Worm (Caenorhabditis elegans) whole organism, L3 larva: ENCODE data around the gene spat-3.

Experiments used
- ZK546.5 ChIP-seq: sonication (generic microtip); optimal IDR thresholded peaks from 2 replicates; lab custom pipeline; 2017; ENCODE audit warnings: missing biosample characterization, missing genetic modification characterization
- aly-2 ChIP-seq: fragments of 150-350 bp; optimal IDR thresholded peaks from 2 replicates; lab custom pipeline; 2014; ENCODE audit warnings: missing biosample characterization, missing genetic modification characterization
- ceh-28 ChIP-seq: fragments of 150-350 bp; optimal IDR thresholded peaks from 2 replicates; lab custom pipeline; 2014; ENCODE audit warnings: missing biosample characterization, missing genetic modification reagents, missing genetic modification characterization
- elt-1 ChIP-seq: fragments of 150-350 bp; optimal IDR thresholded peaks from 2 replicates; lab custom pipeline; 2014; ENCODE audit warnings: missing biosample characterization, missing genetic modification characterization
- lin-39 ChIP-seq: fragments of 150-350 bp; optimal IDR thresholded peaks from 2 replicates; lab custom pipeline; 2018; ENCODE audit warnings: missing biosample characterization, missing genetic modification reagents, missing genetic modification characterization
- mdl-1 ChIP-seq: fragments of 150-350 bp; optimal IDR thresholded peaks from 2 replicates; lab custom pipeline; 2014; ENCODE audit warnings: missing biosample characterization, missing genetic modification characterization
- nhr-11 ChIP-seq: fragments of 150-350 bp; optimal IDR thresholded peaks from 2 replicates; lab custom pipeline; 2014; ENCODE audit warnings: missing biosample characterization, missing genetic modification characterization
- nhr-23 ChIP-seq: fragments of 150-350 bp; optimal IDR thresholded peaks from 2 replicates; lab custom pipeline; 2014; ENCODE audit warnings: missing biosample characterization, missing genetic modification reagents, missing genetic modification characterization
- nhr-77 ChIP-seq: fragments of 150-350 bp; optimal IDR thresholded peaks from 2 replicates; lab custom pipeline; 2014; ENCODE audit warnings: missing biosample characterization, missing genetic modification characterization
- pha-4 ChIP-seq: fragments of 150-350 bp; optimal IDR thresholded peaks from 2 replicates; lab custom pipeline; 2014; ENCODE audit warnings: missing biosample characterization, missing genetic modification reagents, missing genetic modification characterization
- skn-1 ChIP-seq: fragments of 150-350 bp; optimal IDR thresholded peaks from 2 replicates; lab custom pipeline; 2014; ENCODE audit warnings: missing biosample characterization, missing genetic modification characterization
- snpc-4 ChIP-seq: fragments of 150-350 bp; optimal IDR thresholded peaks from 2 replicates; lab custom pipeline; 2014; ENCODE audit warnings: missing biosample characterization, missing genetic modification characterization
- ztf-11 ChIP-seq: fragments of 150-350 bp; optimal IDR thresholded peaks from 2 replicates; lab custom pipeline; 2014; ENCODE audit warnings: missing biosample characterization, missing genetic modification characterization

- no peak for TF ChIP-seq ceh-28 (tag; lab: Kevin White, UChicago)
- TF ChIP-seq nhr-11 (tag; lab: Kevin White, UChicago), result no peak
- TF ChIP-seq lin-39, result no peak
- no peak for TF ChIP-seq nhr-23 (tag; lab: Kevin White, UChicago)
- TF ChIP-seq skn-1, result no peak
- TF ChIP-seq elt-1 (tag; lab: Kevin White, UChicago), result no peak
- no peak for TF ChIP-seq ztf-11
- TF ChIP-seq snpc-4 (tag; lab: Kevin White, UChicago), result no peak
- no peak for TF ChIP-seq pha-4 (tag; lab: Kevin White, UChicago)
- TF ChIP-seq nhr-77, result no peak
- no peak for TF ChIP-seq mdl-1 (tag; lab: Kevin White, UChicago)
- TF ChIP-seq ZK546.5, result no peak
- TF ChIP-seq aly-2 (tag; lab: Kevin White, UChicago), result no peak
These were observed 30.9 kb downstream of the spat-3 start for ce11 chrX:4574873-4575272.
